Fruit fly (Drosophila melanogaster): ENCODE results near the gene CG42717.

The CG42717 gene

dm6 chr3L:15999358-16000005, 33.5 kb downstream of the CG42717 start (continued):
- TF ChIP-seq nmo (GFP tag; optimal IDR thresholded peaks at IDR 0.05) (no peak), phol (tag; optimal IDR thresholded peaks at IDR 0.05) (peak; percentile 30), CG11093 (GFP tag; IDR thresholded peaks at IDR 0.05) (peak; percentile 26; the same call in 1 of the 3 replicates), esg (GFP tag; conservative IDR thresholded peaks at IDR 0.05) (0 out of 2 replicates have a peak, but pooled peaks have one; percentile 13), Med (GFP tag) (peak; percentile 73), lola (GFP tag; optimal IDR thresholded peaks at IDR 0.05) (no peak), unpg (GFP tag; optimal IDR thresholded peaks at IDR 0.05) (peak; percentile 59), grn (GFP tag; optimal IDR thresholded peaks at IDR 0.05) (peak; percentile 48), Hr39 (optimal IDR thresholded peaks at IDR 0.05) (no peak), insv (GFP tag; optimal IDR thresholded peaks at IDR 0.05) (no peak), vnd (GFP tag; IDR thresholded peaks at IDR 0.05; ENCODE audit: partially characterized antibody) (no peak), Stat92E (GFP tag; optimal IDR thresholded peaks at IDR 0.05) (peak in 1 of 3 experiments; percentile 37), ab (GFP tag; optimal IDR thresholded peaks at IDR 0.05) (no peak), trh (GFP tag; optimal IDR thresholded peaks at IDR 0.05) (no peak), CG11696 (GFP tag; IDR thresholded peaks at IDR 0.05) (peak; percentile 57), Bteb2 (GFP tag; optimal IDR thresholded peaks at IDR 0.05) (no peak), CG6254 (GFP tag; optimal IDR thresholded peaks at IDR 0.05) (peak; percentile 5), nau (GFP tag; optimal IDR thresholded peaks at IDR 0.05) (peak; percentile 22), CG13296 (GFP tag; optimal IDR thresholded peaks at IDR 0.05) (peak; percentile 68), CG14050 (GFP tag; IDR thresholded peaks at IDR 0.05) (no peak), CG8359 (GFP tag; optimal IDR thresholded peaks at IDR 0.05; ENCODE audit: borderline replicate concordance) (no peak), gsb (GFP tag; IDR thresholded peaks at IDR 0.05) (no peak), CG12744 (GFP tag; optimal IDR thresholded peaks at IDR 0.05) (no peak), Trl (optimal IDR thresholded peaks at IDR 0.05) (no peak), Trl (GFP tag; optimal IDR thresholded peaks at IDR 0.05) (no peak), CG16863 (GFP tag; optimal IDR thresholded peaks at IDR 0.05) (no peak), MTF-1 (GFP tag; optimal IDR thresholded peaks at IDR 0.05; ENCODE audit: borderline replicate concordance) (no peak), Dip2 (GFP tag; IDR thresholded peaks at IDR 0.05) (no peak), Rx (GFP tag; IDR thresholded peaks at IDR 0.05) (no peak), bbx (GFP tag; IDR thresholded peaks at IDR 0.05; ENCODE audit: partially characterized antibody) (no peak), p53 (GFP tag; optimal IDR thresholded peaks at IDR 0.05) (no peak), CG4854 (GFP tag; optimal IDR thresholded peaks at IDR 0.05) (peak; percentile 14), CG6765 (GFP tag; optimal IDR thresholded peaks at IDR 0.05) (peak; percentile 50), Tbp (GFP tag; optimal IDR thresholded peaks at IDR 0.05) (no peak), pfk (GFP tag; optimal IDR thresholded peaks at IDR 0.05) (peak; percentile 35), CG10366 (GFP tag; IDR thresholded peaks at IDR 0.05) (peak; percentile 24; the same call in 1 of the 2 replicates), CG15514 (GFP tag; optimal IDR thresholded peaks at IDR 0.05) (peak; percentile 51), dimm (GFP tag; IDR thresholded peaks at IDR 0.05) (no peak), CG11560 (tag; IDR thresholded peaks at IDR 0.05) (no peak), CG9817 (tag; optimal IDR thresholded peaks at IDR 0.05) (peak; percentile 49), cato (GFP tag; optimal IDR thresholded peaks at IDR 0.05; ENCODE audit: borderline replicate concordance) (no peak), Drgx (GFP tag; IDR thresholded peaks at IDR 0.05) (no peak), Rfx (GFP tag; IDR thresholded peaks at IDR 0.05) (peak; percentile 70; the same call in 1 of the 2 replicates), sisA (GFP tag; IDR thresholded peaks at IDR 0.05) (no peak), B-H1 (GFP tag; IDR thresholded peaks at IDR 0.05) (peak; percentile 23; the same call in 1 of the 3 replicates), CG3995 (GFP tag; optimal IDR thresholded peaks at IDR 0.05) (no peak), chn (GFP tag; optimal IDR thresholded peaks at IDR 0.05) (no peak), Elba2 (GFP tag; optimal IDR thresholded peaks at IDR 0.05) (no peak), CG3838 (GFP tag; optimal IDR thresholded peaks at IDR 0.05) (no peak), Dref (GFP tag; IDR thresholded peaks at IDR 0.05) (no peak), wdn (GFP tag; IDR thresholded peaks at IDR 0.05) (no peak)

All from whole organism, embryonic.